Worm (Caenorhabditis elegans): ENCODE measurements around the gene sri-74.
"Not testable (repeated sequence)": the region's sequence is repeated elsewhere in the genome, so short reads cannot be mapped to it uniquely, and the experiment has no call there.

sri-74 gene

DNA sequence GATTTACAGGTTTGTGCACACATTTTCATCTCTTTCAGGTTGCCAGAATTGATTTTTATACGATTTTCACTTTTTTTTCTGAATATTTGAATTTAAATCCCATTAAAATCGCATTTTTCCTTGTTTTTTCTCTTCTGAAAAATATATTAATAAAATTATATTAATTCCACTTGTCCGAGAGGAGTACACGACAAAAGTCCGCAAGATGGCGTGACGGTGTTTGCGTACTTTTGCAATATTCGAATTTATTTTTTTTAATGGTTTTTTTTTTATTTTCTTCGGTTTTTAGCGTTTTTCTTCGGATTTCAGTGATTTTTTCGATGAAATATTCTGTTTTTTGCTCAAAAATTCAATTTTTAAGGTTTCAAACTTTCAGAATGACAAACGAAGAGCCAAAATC is 18.0 kb downstream of the sri-74 start, which contains the start of gene usp-39 (continued):
- TF ChIP-seq rcor-1 (GFP tag; IDR thresholded peaks at IDR 0.05): peak; percentile 69
- no peak for TF ChIP-seq egl-44 (GFP tag; IDR thresholded peaks at IDR 0.05)
- TF ChIP-seq T07F8.4 (tag; optimal IDR thresholded peaks at IDR 0.05): no peak
- peak; percentile 11 for TF ChIP-seq F49E8.2 (tag; optimal IDR thresholded peaks at IDR 0.05; ENCODE audit: insufficient read depth)
- TF ChIP-seq sptf-2 (GFP tag; optimal IDR thresholded peaks at IDR 0.05): no peak
- TF ChIP-seq mes-4 (tag; optimal IDR thresholded peaks at IDR 0.05): no peak
- TF ChIP-seq sea-2 (GFP tag; IDR thresholded peaks at IDR 0.05): no peak
- TF ChIP-seq snpc-1.3 (tag; optimal IDR thresholded peaks at IDR 0.05; ENCODE audit: insufficient read depth): peak; percentile 66
- peak in 1 of 3 experiments; percentile 89 for TF ChIP-seq lin-35 (GFP tag; optimal IDR thresholded peaks at IDR 0.05)
- peak; percentile 79 for TF ChIP-seq pha-4 (tag; optimal IDR thresholded peaks at IDR 0.05)
- TF ChIP-seq dpff-1 (tag; optimal IDR thresholded peaks at IDR 0.05): no peak

DNA sequence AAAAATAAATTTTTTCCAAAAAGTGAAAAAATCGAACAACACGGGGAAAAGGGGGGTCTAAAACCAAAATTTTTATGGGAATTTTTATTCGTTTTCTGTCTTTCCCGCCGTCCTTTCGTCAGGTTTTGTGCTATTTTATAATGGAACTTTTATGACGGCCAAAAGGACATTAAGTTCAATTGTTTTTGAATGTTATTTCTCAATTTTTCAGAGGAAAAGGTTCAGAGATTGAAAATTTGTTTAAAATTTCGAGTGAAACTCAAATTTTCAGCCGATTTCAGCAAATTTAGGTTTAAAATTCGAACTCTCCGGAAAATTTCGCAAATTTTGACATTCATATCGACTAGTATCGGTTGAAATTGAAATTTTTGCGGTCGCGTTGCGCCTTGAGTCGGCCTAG is 19.0 kb downstream of the sri-74 start, which contains the start of gene nep-18:
TSS of gene nep-18 (minus strand) at position 101 of the 400 bp plus-strand sequence.
- TF ChIP-seq zim-3 (tag; optimal IDR thresholded peaks at IDR 0.05) (no peak), aptf-2 (GFP tag; conservative IDR thresholded peaks at IDR 0.05) (no peak), him-1 (tag; optimal IDR thresholded peaks at IDR 0.05) (no peak), rpc-1 (optimal IDR thresholded peaks at IDR 0.05) (no peak), rpc-1 (tag; optimal IDR thresholded peaks at IDR 0.05) (no peak), lir-1 (GFP tag; conservative IDR thresholded peaks at IDR 0.05) (no peak), nhr-80 (tag; optimal IDR thresholded peaks at IDR 0.05) (no peak), dpff-1 (tag; optimal IDR thresholded peaks at IDR 0.05) (no peak), mcd-1 (GFP tag; IDR thresholded peaks at IDR 0.05) (no peak), lin-54 (GFP tag; optimal IDR thresholded peaks at IDR 0.05) (no peak), efl-1 (GFP tag; optimal IDR thresholded peaks at IDR 0.05) (no peak), F52B5.7 (tag; optimal IDR thresholded peaks at IDR 0.05) (no peak), madf-10 (tag; optimal IDR thresholded peaks at IDR 0.05) (no peak), hlh-12 (tag; optimal IDR thresholded peaks at IDR 0.05) (no peak), xnd-1 (tag; optimal IDR thresholded peaks at IDR 0.05) (no peak), nhr-179 (tag; optimal IDR thresholded peaks at IDR 0.05) (no peak), F22D6.2 (tag; optimal IDR thresholded peaks at IDR 0.05) (no peak)

DNA sequence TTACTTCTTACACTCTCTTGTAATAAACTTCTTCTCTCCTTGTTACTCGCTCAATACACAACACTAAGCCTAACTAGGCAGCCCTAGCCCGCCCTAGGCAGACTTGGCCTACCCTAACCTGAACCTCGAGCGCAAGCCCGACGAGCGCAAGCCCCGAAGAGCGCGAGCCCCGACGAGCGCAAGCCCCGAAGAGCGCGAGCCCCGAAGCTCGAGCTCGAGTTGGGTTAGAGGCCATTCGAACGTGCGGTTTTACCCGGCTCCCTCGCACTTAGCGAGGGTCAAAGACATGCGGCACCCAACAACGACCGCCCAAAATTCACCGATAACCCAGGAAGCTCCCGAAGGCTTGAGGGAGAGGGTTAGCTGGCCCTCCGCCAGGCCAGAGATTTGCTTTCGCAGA is 26.6 kb downstream of the sri-74 start:
- peak; percentile 26; the same call in 1 of the 2 replicates for TF ChIP-seq mcd-1 (GFP tag; IDR thresholded peaks at IDR 0.05)
- peak; percentile 43; the same call in 1 of the 2 replicates for TF ChIP-seq madf-6 (GFP tag; IDR thresholded peaks at IDR 0.05)
- peak; percentile 34; the same call in 1 of the 2 replicates for TF ChIP-seq dox-1 (GFP tag; IDR thresholded peaks at IDR 0.05)
- 0 out of 2 replicates have a peak, but pooled peaks have one; percentile 42 for TF ChIP-seq ztf-25 (GFP tag; IDR thresholded peaks at IDR 0.05)
- peak; percentile 97 for TF ChIP-seq lin-26 (GFP tag; IDR thresholded peaks at IDR 0.05)
- 0 out of 2 replicates have a peak, but pooled peaks have one; percentile 60 for TF ChIP-seq sea-2 (GFP tag; IDR thresholded peaks at IDR 0.05)
- peak; percentile 78; the same call in 1 of the 2 replicates for TF ChIP-seq attf-6 (GFP tag; IDR thresholded peaks at IDR 0.05)
- TF ChIP-seq egrh-3 (GFP tag; IDR thresholded peaks at IDR 0.05): peak; percentile 93; the same call in 1 of the 2 replicates
- peak; percentile 75; the same call in 1 of the 2 replicates for TF ChIP-seq zfh-2 (GFP tag; conservative IDR thresholded peaks at IDR 0.05)

DNA sequence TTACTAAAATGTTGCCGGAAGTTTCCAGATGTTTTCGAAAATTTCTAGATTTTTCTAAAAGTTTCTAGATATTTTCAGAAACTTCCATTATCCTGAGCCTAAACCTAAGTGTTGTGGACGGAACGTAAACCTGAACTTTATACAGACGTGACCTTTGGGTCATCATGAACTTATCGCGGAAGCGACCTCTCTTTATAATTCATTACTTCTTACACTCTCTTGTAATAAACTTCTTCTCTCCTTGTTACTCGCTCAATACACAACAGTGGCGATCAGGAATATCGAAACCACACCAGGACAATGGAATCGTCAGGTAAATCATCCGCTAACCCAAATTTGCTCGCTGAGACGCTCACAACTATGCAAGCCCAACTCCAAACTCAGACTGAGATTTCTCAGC is 29.3 kb downstream of the sri-74 start, which contains the start of gene K02F6.1:
TSS of gene K02F6.1 (plus strand) at position 301 of the 400 bp plus-strand sequence.
- not testable (repeated sequence) for TF ChIP-seq attf-5 (GFP tag; optimal IDR thresholded peaks at IDR 0.05); rpc-1 (optimal IDR thresholded peaks at IDR 0.05); rpc-1 (tag; optimal IDR thresholded peaks at IDR 0.05); nhr-27 (tag; optimal IDR thresholded peaks at IDR 0.05)

All from whole organism, young adult.